Worm (Caenorhabditis elegans) whole organism, L3 larva: ENCODE results near the gene rabr-2.

Source experiments
- ceh-16 ChIP-seq: sonication (generic microtip); optimal IDR thresholded peaks from 2 replicates; lab custom pipeline; 2017; ENCODE audit warnings: missing biosample characterization, missing genetic modification characterization
- elt-3 ChIP-seq, 3 experiments: fragments of 150-350 bp in 1 of 3; sonication (generic microtip) in 2 of 3; optimal IDR thresholded peaks; 2 replicates in 2 of 3; 4 replicates in 1 of 3; lab custom pipeline; 2014 to 2017; ENCODE audit warnings: missing biosample characterization in 3 of 3, missing genetic modification characterization in 3 of 3
- nfya-1 ChIP-seq: sonication (generic microtip); optimal IDR thresholded peaks from 2 replicates; lab custom pipeline; 2017; ENCODE audit warnings: missing genetic modification characterization, mild to moderate bottlenecking, missing compliant biosample characterization, antibody characterized with exemption, moderate library complexity; ENCODE audit not compliant: insufficient read depth
- nhr-12 ChIP-seq: fragments of 150-350 bp; optimal IDR thresholded peaks from 2 replicates; lab custom pipeline; 2014; ENCODE audit warnings: missing biosample characterization, missing genetic modification characterization
- nhr-43 ChIP-seq: sonication (generic microtip); optimal IDR thresholded peaks from 2 replicates; lab custom pipeline; 2016; ENCODE audit warnings: mild to moderate bottlenecking, missing genetic modification characterization, missing compliant biosample characterization; ENCODE audit not compliant: poor library complexity, severe bottlenecking
- nhr-77 ChIP-seq: fragments of 150-350 bp; optimal IDR thresholded peaks from 2 replicates; lab custom pipeline; 2014; ENCODE audit warnings: missing biosample characterization, missing genetic modification characterization
- skn-1 ChIP-seq: fragments of 150-350 bp; optimal IDR thresholded peaks from 2 replicates; lab custom pipeline; 2014; ENCODE audit warnings: missing biosample characterization, missing genetic modification characterization
- snpc-4 ChIP-seq: fragments of 150-350 bp; optimal IDR thresholded peaks from 2 replicates; lab custom pipeline; 2014; ENCODE audit warnings: missing biosample characterization, missing genetic modification characterization
- unc-39 ChIP-seq: sonication (generic microtip); optimal IDR thresholded peaks from 4 replicates; lab custom pipeline; 2017; ENCODE audit warnings: missing biosample characterization, missing genetic modification characterization

DNA sequence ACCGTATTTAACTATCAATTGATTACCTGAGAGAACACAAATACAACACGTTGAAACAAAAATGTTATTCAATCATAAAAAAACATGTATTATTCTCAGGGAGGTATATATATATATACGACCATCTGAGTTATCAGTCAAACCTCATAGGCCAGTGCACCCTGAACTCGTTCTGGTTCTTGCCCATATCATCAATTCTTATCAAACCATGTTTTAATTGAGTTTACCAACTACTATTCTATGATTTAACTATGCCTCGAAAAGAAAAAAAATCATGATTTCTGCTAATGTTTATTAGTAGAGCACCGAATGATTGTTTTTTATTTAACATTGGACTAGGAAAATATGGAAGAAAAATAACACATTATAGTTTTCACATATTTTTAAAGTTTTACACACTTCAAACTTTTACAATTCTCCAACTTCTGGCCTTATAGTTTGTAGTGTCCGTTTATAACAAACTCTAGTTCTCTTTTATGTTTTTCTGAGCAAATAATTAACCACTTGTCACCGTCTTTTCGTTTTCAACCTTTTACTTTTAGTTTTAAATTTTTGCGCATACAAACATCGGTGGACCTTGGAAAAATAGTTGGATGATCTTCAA is 50.8 kb downstream of the rabr-2 start:
- TF ChIP-seq nhr-12 (tag; lab: Kevin White, UChicago) (no peak), nhr-43 (tag; lab: Kevin White, UChicago) (no peak), ceh-16 (tag; lab: Kevin White, UChicago) (no peak), nfya-1 (tag; lab: Kevin White, UChicago) (no peak), snpc-4 (tag; lab: Kevin White, UChicago) (no peak), unc-39 (tag; lab: Kevin White, UChicago) (no peak), nhr-77 (tag; lab: Kevin White, UChicago) (no peak), skn-1 (tag; lab: Kevin White, UChicago) (no peak), elt-3 (tag; optimal IDR thresholded peaks at IDR 0.05; lab: Kevin White, UChicago) (no peak)
